Fruit fly (Drosophila melanogaster) whole organism, embryonic: Measurements from ENCODE around the gene tweek.

ENCODE experiments used
- Atf3 ChIP-seq: fragments of 200-800 bp; sonication (Bioruptor generic); optimal IDR thresholded peaks from 3 replicates; lab custom pipeline; 2016; ENCODE audit warnings: missing biosample characterization, missing genetic modification characterization
- Atf6 ChIP-seq: fragments of 200-800 bp; sonication (Bioruptor generic); IDR thresholded peaks from 2 replicates; pipeline ENCODE4 v1.3.6; 2022; ENCODE audit warnings: missing biosample characterization, missing genetic modification characterization
- BEAF-32 ChIP-seq: fragments of 200-800 bp; sonication (Bioruptor generic); optimal IDR thresholded peaks from 3 replicates; lab custom pipeline; 2017; ENCODE audit warnings: missing biosample characterization, missing genetic modification characterization, mild to moderate bottlenecking, moderate library complexity, missing genetic modification reagents
- Bdp1 ChIP-seq: fragments of 200-800 bp; sonication (Bioruptor generic); optimal IDR thresholded peaks from 3 replicates; lab custom pipeline; 2016; ENCODE audit warnings: missing biosample characterization, missing genetic modification characterization
- CG10147 ChIP-seq: fragments of 200-800 bp; sonication (Bioruptor generic); optimal IDR thresholded peaks from 2 replicates; lab custom pipeline; 2019; ENCODE audit warnings: missing biosample characterization, mild to moderate bottlenecking, missing genetic modification characterization, moderate library complexity
- CG10366 ChIP-seq: fragments of 200-800 bp; sonication (Bioruptor generic); IDR thresholded peaks from 2 replicates; pipeline ENCODE4 v1.3.6; 2022; ENCODE audit warnings: missing biosample characterization, missing genetic modification characterization
- CG10543 ChIP-seq: fragments of 200-800 bp; sonication (Bioruptor generic); optimal IDR thresholded peaks from 3 replicates; lab custom pipeline; 2017; ENCODE audit warnings: missing biosample characterization, mild to moderate bottlenecking, missing genetic modification characterization, moderate library complexity
- CG12071 ChIP-seq: fragments of 200-800 bp; sonication (Bioruptor generic); optimal IDR thresholded peaks from 3 replicates; lab custom pipeline; 2018; ENCODE audit warnings: missing biosample characterization, mild to moderate bottlenecking, missing genetic modification characterization
- CG12299 ChIP-seq: fragments of 200-800 bp; sonication (Bioruptor generic); optimal IDR thresholded peaks from 2 replicates; lab custom pipeline; 2018; ENCODE audit warnings: missing biosample characterization, mild to moderate bottlenecking, missing genetic modification characterization
- CG13123 ChIP-seq: fragments of 200-800 bp; sonication (Bioruptor generic); optimal IDR thresholded peaks from 2 replicates; lab custom pipeline; 2016; ENCODE audit warnings: missing biosample characterization, missing genetic modification characterization
- CG13296 ChIP-seq: fragments of 200-800 bp; sonication (Bioruptor generic); optimal IDR thresholded peaks from 3 replicates; lab custom pipeline; 2018; ENCODE audit warnings: missing biosample characterization, mild to moderate bottlenecking, missing genetic modification characterization
- CG14965 ChIP-seq: fragments of 200-800 bp; sonication (Bioruptor generic); optimal IDR thresholded peaks from 2 replicates; lab custom pipeline; 2016; ENCODE audit warnings: missing biosample characterization, missing genetic modification characterization, borderline replicate concordance
- CG3065 ChIP-seq: fragments of 200-800 bp; sonication (Bioruptor generic); optimal IDR thresholded peaks from 2 replicates; lab custom pipeline; 2016; ENCODE audit warnings: missing biosample characterization, missing genetic modification characterization
- CG31388 ChIP-seq: fragments of 200-800 bp; sonication (Bioruptor generic); optimal IDR thresholded peaks from 2 replicates; lab custom pipeline; 2016; ENCODE audit warnings: missing biosample characterization, missing genetic modification characterization
- CG4360 ChIP-seq: fragments of 200-800 bp; sonication (Bioruptor generic); IDR thresholded peaks from 2 replicates; pipeline ENCODE4 v1.3.6; 2022; ENCODE audit warnings: missing biosample characterization, missing genetic modification characterization
- CG4404 ChIP-seq: fragments of 200-800 bp; sonication (Bioruptor generic); IDR thresholded peaks from 2 replicates; pipeline ENCODE4 v1.3.6; 2022; ENCODE audit warnings: missing biosample characterization, missing genetic modification characterization
- CG5953 ChIP-seq: fragments of 200-800 bp; sonication (Bioruptor generic); IDR thresholded peaks from 2 replicates; pipeline ENCODE4 v1.3.6; 2022; ENCODE audit warnings: missing biosample characterization, missing genetic modification characterization
- CG6689 ChIP-seq: fragments of 200-800 bp; sonication (Bioruptor generic); IDR thresholded peaks from 2 replicates; pipeline ENCODE4 v1.3.6; 2022; ENCODE audit warnings: missing biosample characterization, missing genetic modification characterization
- CG8944 ChIP-seq: fragments of 200-800 bp; sonication (Bioruptor generic); optimal IDR thresholded peaks from 3 replicates; lab custom pipeline; 2016; ENCODE audit warnings: missing biosample characterization, missing genetic modification characterization
- CG9215 ChIP-seq: fragments of 200-800 bp; sonication (Bioruptor generic); IDR thresholded peaks from 2 replicates; pipeline ENCODE4 v1.3.6; 2022; ENCODE audit warnings: missing biosample characterization, missing genetic modification characterization
- D19A ChIP-seq: fragments of 200-800 bp; optimal IDR thresholded peaks from 3 replicates; lab custom pipeline; 2019; ENCODE audit warnings: missing biosample characterization, mild to moderate bottlenecking, missing genetic modification characterization, moderate library complexity
- Drgx ChIP-seq: fragments of 200-800 bp; sonication (Bioruptor generic); IDR thresholded peaks from 2 replicates; pipeline ENCODE4 v1.3.6; 2022; ENCODE audit warnings: missing biosample characterization, missing genetic modification characterization
- HLH3B ChIP-seq: fragments of 200-800 bp; sonication (Bioruptor generic); IDR thresholded peaks from 2 replicates; pipeline ENCODE4 v1.3.6; 2022; ENCODE audit warnings: missing biosample characterization, missing genetic modification characterization
- HLH4C ChIP-seq: fragments of 200-800 bp; sonication (Bioruptor generic); IDR thresholded peaks from 3 replicates; pipeline ENCODE4 v1.3.6; 2022; ENCODE audit warnings: missing biosample characterization, missing genetic modification characterization; ENCODE audit not compliant: partially characterized antibody
- HLHmδ ChIP-seq: fragments of 200-800 bp; sonication (Bioruptor generic); optimal IDR thresholded peaks from 2 replicates; lab custom pipeline; 2018; ENCODE audit warnings: missing biosample characterization, mild to moderate bottlenecking, missing genetic modification characterization, moderate library complexity
- MBD-R2 ChIP-seq: fragments of 200-800 bp; sonication (Bioruptor generic); IDR thresholded peaks from 2 replicates; pipeline ENCODE4 v1.3.6; 2022; ENCODE audit warnings: missing biosample characterization, missing genetic modification characterization
- MTF-1 ChIP-seq: fragments of 200-800 bp; sonication (Bioruptor generic); optimal IDR thresholded peaks from 2 replicates; lab custom pipeline; 2018; ENCODE audit warnings: missing biosample characterization, mild to moderate bottlenecking, missing genetic modification characterization, borderline replicate concordance
- Med ChIP-seq: fragments of 200-800 bp; sonication (Bioruptor generic); peaks from one replicate; lab custom pipeline; 2016; ENCODE audit warnings: missing biosample characterization, missing genetic modification characterization, mild to moderate bottlenecking, inconsistent platforms, moderate library complexity
- NFAT ChIP-seq: fragments of 200-800 bp; sonication (Bioruptor generic); IDR thresholded peaks from 2 replicates; pipeline ENCODE4 v1.3.6; 2022; ENCODE audit warnings: missing biosample characterization, missing genetic modification characterization
- Rfx ChIP-seq: fragments of 200-800 bp; sonication (Bioruptor generic); IDR thresholded peaks from 2 replicates; pipeline ENCODE4 v1.3.6; 2022; ENCODE audit warnings: missing biosample characterization, missing genetic modification characterization
- Scr ChIP-seq: fragments of 200-800 bp; sonication (Bioruptor generic); IDR thresholded peaks from 2 replicates; pipeline ENCODE4 v1.3.6; 2022; ENCODE audit warnings: missing biosample characterization, missing genetic modification characterization; ENCODE audit not compliant: partially characterized antibody
- Sox100B ChIP-seq: fragments of 200-800 bp; sonication (Bioruptor generic); optimal IDR thresholded peaks from 3 replicates; lab custom pipeline; 2018; ENCODE audit warnings: missing biosample characterization, mild to moderate bottlenecking, missing genetic modification characterization
- Trl ChIP-seq, 3 experiments: fragments of >200 bp in 2 of 3; fragments of 200-800 bp in 1 of 3; sonication (Bioruptor generic) in 1 of 3; optimal IDR thresholded peaks; 2 replicates in 1 of 3; 3 replicates in 2 of 3; lab custom pipeline; 2016 to 2017; ENCODE audit warnings: missing biosample characterization in 1 of 3, missing genetic modification characterization in 1 of 3
- amos ChIP-seq: fragments of 200-800 bp; sonication (Bioruptor generic); IDR thresholded peaks from 2 replicates; pipeline ENCODE4 v1.3.6; 2022; ENCODE audit warnings: missing biosample characterization, missing genetic modification characterization; ENCODE audit not compliant: partially characterized antibody
- fru ChIP-seq: fragments of >200 bp; optimal IDR thresholded peaks from 2 replicates; lab custom pipeline; 2017
- gem ChIP-seq: fragments of 200-800 bp; sonication (Bioruptor generic); optimal IDR thresholded peaks from 2 replicates; lab custom pipeline; 2019; ENCODE audit warnings: missing biosample characterization, mild to moderate bottlenecking, missing genetic modification characterization, moderate library complexity
- gsb ChIP-seq: fragments of 200-800 bp; sonication (Bioruptor generic); IDR thresholded peaks from 2 replicates; pipeline ENCODE4 v1.3.6; 2022; ENCODE audit warnings: missing biosample characterization, missing genetic modification characterization
- hbn ChIP-seq: fragments of 200-800 bp; sonication (Bioruptor generic); IDR thresholded peaks from 2 replicates; pipeline ENCODE4 v1.3.6; 2022; ENCODE audit warnings: missing biosample characterization, missing genetic modification characterization; ENCODE audit not compliant: partially characterized antibody
- hkb ChIP-seq, 2 experiments: fragments of 200-800 bp in 1 of 2; fragments of >200 bp in 1 of 2; sonication (Bioruptor generic) in 1 of 2; IDR thresholded peaks in 1 of 2; optimal IDR thresholded peaks in 1 of 2; 2 replicates each; pipeline versions ENCODE4 v1.3.6 to Lab custom; 2017 to 2022; ENCODE audit warnings: missing biosample characterization in 1 of 2, missing genetic modification characterization in 1 of 2
- inv ChIP-seq: fragments of 200-800 bp; sonication (Bioruptor generic); IDR thresholded peaks from 2 replicates; pipeline ENCODE4 v1.3.6; 2022; ENCODE audit warnings: missing biosample characterization, missing genetic modification characterization; ENCODE audit not compliant: partially characterized antibody
- klu ChIP-seq: fragments of 200-800 bp; sonication (Bioruptor generic); IDR thresholded peaks from 2 replicates; pipeline ENCODE4 v1.3.6; 2022; ENCODE audit warnings: missing biosample characterization, missing genetic modification characterization
- nom ChIP-seq: fragments of 200-800 bp; sonication (Bioruptor generic); optimal IDR thresholded peaks from 2 replicates; lab custom pipeline; 2017; ENCODE audit warnings: missing biosample characterization, missing genetic modification characterization, mild to moderate bottlenecking, moderate library complexity, missing genetic modification reagents
- pho ChIP-seq: fragments of 200-800 bp; sonication (Bioruptor generic); optimal IDR thresholded peaks from 2 replicates; lab custom pipeline; 2016; ENCODE audit warnings: missing biosample characterization, missing genetic modification characterization
- pzg ChIP-seq: fragments of 200-800 bp; sonication (Bioruptor generic); optimal IDR thresholded peaks from 3 replicates; lab custom pipeline; 2018; ENCODE audit warnings: missing biosample characterization, mild to moderate bottlenecking, missing genetic modification characterization, moderate library complexity
- sens ChIP-seq: fragments of 200-800 bp; sonication (Bioruptor generic); peaks from one replicate; lab custom pipeline; 2016; ENCODE audit warnings: missing biosample characterization, missing genetic modification characterization
- toy ChIP-seq: fragments of 200-800 bp; sonication (Bioruptor generic); IDR thresholded peaks from 2 replicates; pipeline ENCODE4 v1.3.6; 2022; ENCODE audit warnings: missing biosample characterization, missing genetic modification characterization
- tx ChIP-seq: fragments of 200-800 bp; sonication (Bioruptor generic); optimal IDR thresholded peaks from 2 replicates; lab custom pipeline; 2016; ENCODE audit warnings: missing biosample characterization, missing genetic modification characterization
- wdn ChIP-seq: fragments of 200-800 bp; sonication (Bioruptor generic); IDR thresholded peaks from 2 replicates; pipeline ENCODE4 v1.3.6; 2022; ENCODE audit warnings: missing biosample characterization, missing genetic modification characterization

The tweek gene

DNA sequence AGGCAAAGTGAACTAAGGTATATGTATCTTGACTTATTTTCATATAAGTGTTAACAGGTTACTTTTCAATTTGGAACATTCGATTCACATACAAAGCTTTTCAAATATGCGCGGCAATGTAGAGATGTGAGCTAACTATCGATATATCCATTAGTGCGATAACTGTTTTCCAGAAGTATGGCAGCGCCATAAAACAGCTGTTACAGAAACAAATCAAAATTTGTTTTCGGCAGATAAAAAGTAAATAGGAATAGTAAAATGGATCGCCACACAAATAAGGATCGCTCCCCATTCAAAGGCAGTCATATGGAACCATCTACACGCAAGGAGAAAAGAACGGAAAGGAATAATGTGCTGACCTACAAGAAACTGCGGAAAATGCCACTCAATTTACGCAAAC is 9.0 kb upstream of the tweek start, which contains the start of the genes CG32832, CG31743 and CG34313 (continued):
- peak; percentile 58 for TF ChIP-seq HLH4C

DNA sequence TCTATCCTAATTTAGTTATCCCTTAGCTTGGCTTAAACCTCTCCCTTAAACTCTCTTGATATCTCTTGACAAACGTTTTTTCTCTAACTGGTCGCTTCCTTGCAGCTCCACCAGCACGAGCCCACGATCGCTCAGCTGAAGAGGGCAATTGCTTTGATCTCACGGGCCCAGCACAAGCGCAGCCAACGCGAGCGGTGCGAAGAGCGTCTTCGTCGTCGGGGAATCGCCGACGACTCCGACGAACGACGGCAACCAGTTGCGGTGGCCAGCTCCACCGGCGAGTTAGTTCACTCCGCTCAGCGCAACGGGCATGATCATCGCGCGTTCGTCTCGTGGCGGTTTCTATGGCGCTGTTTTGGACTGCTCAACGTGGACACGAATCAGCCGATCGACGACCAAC is 7.4 kb upstream of the tweek start:
- TF ChIP-seq CG10543 (GFP tag; lab: Kevin White, UChicago), result peak; percentile 84
- no peak for TF ChIP-seq CG12299 (tag; lab: Kevin White, UChicago)
- no peak for TF ChIP-seq D19A
- TF ChIP-seq CG13123 (GFP tag; lab: Kevin White, UChicago), result no peak
- TF ChIP-seq Atf6 (GFP tag; lab: Robert Waterston, UW), result peak; percentile 29; the same call in 1 of the 2 replicates
- TF ChIP-seq CG8944 (GFP tag; lab: Kevin White, UChicago), result no peak
- no peak for TF ChIP-seq MBD-R2
- TF ChIP-seq HLH3B (GFP tag; lab: Robert Waterston, UW), result peak; percentile 38; the same call in 1 of the 2 replicates
- TF ChIP-seq CG3065 (GFP tag; lab: Kevin White, UChicago), result no peak
- no peak for TF ChIP-seq pzg (GFP tag; lab: Kevin White, UChicago)
- no peak for TF ChIP-seq toy (GFP tag; lab: Robert Waterston, UW)
- TF ChIP-seq fru (lab: Kevin White, UChicago), result no peak
- no peak for TF ChIP-seq gem (tag; lab: Kevin White, UChicago)
- TF ChIP-seq amos (GFP tag; lab: Robert Waterston, UW), result peak; percentile 35; the same call in 1 of the 2 replicates
- peak; percentile 90 for TF ChIP-seq Med (GFP tag; lab: Kevin White, UChicago)
- no peak for TF ChIP-seq CG31388 (GFP tag; lab: Kevin White, UChicago)
- peak; percentile 15 for TF ChIP-seq CG12071 (GFP tag; lab: Kevin White, UChicago)
- TF ChIP-seq CG13296 (GFP tag; lab: Kevin White, UChicago), result peak; percentile 22
- TF ChIP-seq CG4360 (GFP tag; lab: Robert Waterston, UW), result no peak
- TF ChIP-seq klu (GFP tag; lab: Robert Waterston, UW), result no peak
- TF ChIP-seq CG4404 (GFP tag; lab: Robert Waterston, UW), result no peak
- TF ChIP-seq Drgx (GFP tag; lab: Robert Waterston, UW), result peak; percentile 42; the same call in 1 of the 2 replicates
- peak; percentile 21 to 65 for TF ChIP-seq Trl (optimal IDR thresholded peaks at IDR 0.05; lab: Kevin White, UChicago)
- TF ChIP-seq Trl (GFP tag; optimal IDR thresholded peaks at IDR 0.05; lab: Kevin White, UChicago), result peak; percentile 26
- peak; percentile 33 for TF ChIP-seq Scr
- no peak for TF ChIP-seq pho (GFP tag; lab: Kevin White, UChicago)
- no peak for TF ChIP-seq CG14965 (GFP tag; lab: Kevin White, UChicago)
- no peak; the same call in 1 of the 2 replicates for TF ChIP-seq inv (GFP tag; lab: Robert Waterston, UW)
- TF ChIP-seq HLHmδ (GFP tag; lab: Kevin White, UChicago), result no peak
- no peak for TF ChIP-seq wdn (GFP tag; lab: Robert Waterston, UW)
- peak; percentile 4 for TF ChIP-seq BEAF-32 (GFP tag; lab: Kevin White, UChicago)
- no peak for TF ChIP-seq Bdp1 (GFP tag; lab: Kevin White, UChicago)
- TF ChIP-seq hkb (optimal IDR thresholded peaks at IDR 0.05; lab: Kevin White, UChicago), result no peak
- TF ChIP-seq hkb (GFP tag; IDR thresholded peaks at IDR 0.05; lab: Robert Waterston, UW), result peak; percentile 37; the same call in 1 of the 2 replicates
- TF ChIP-seq CG6689, result no peak
- no peak for TF ChIP-seq MTF-1
- peak; percentile 44; the same call in 1 of the 2 replicates for TF ChIP-seq gsb (GFP tag; lab: Robert Waterston, UW)
- no peak for TF ChIP-seq CG5953 (GFP tag; lab: Robert Waterston, UW)
- TF ChIP-seq Sox100B (GFP tag; lab: Kevin White, UChicago), result no peak
- TF ChIP-seq HLH4C, result no peak
- TF ChIP-seq Rfx (GFP tag; lab: Robert Waterston, UW), result peak; percentile 41; the same call in 1 of the 2 replicates
- no peak for TF ChIP-seq Atf3 (GFP tag; lab: Kevin White, UChicago)
- no peak; the same call in 1 of the 2 replicates for TF ChIP-seq NFAT
- no peak for TF ChIP-seq CG10366
- TF ChIP-seq sens (GFP tag; lab: Kevin White, UChicago), result peak; percentile 68
- TF ChIP-seq tx, result no peak
- TF ChIP-seq CG10147 (GFP tag; lab: Kevin White, UChicago), result no peak
- TF ChIP-seq hbn (GFP tag; lab: Robert Waterston, UW), result peak; percentile 39; the same call in 1 of the 2 replicates
- TF ChIP-seq nom (GFP tag; lab: Kevin White, UChicago), result no peak
- TF ChIP-seq CG9215 (GFP tag; lab: Robert Waterston, UW), result no peak
